Worm (Caenorhabditis elegans) whole organism, L4 larva: Measurements from ENCODE around the gene ZC116.1.

Source experiments
- F49E8.2 ChIP-seq: sonication (generic microtip); optimal IDR thresholded peaks from 2 replicates; lab custom pipeline; 2016; ENCODE audit warnings: missing compliant biosample characterization, mild to moderate bottlenecking, missing genetic modification characterization, borderline replicate concordance
- R02D3.7 ChIP-seq: fragments of 150-350 bp; sonication (generic microtip); optimal IDR thresholded peaks from 3 replicates; lab custom pipeline; 2014; ENCODE audit warnings: missing biosample characterization, missing genetic modification characterization
- T20F7.1 ChIP-seq: fragments of 200-800 bp; sonication (Bioruptor generic); optimal IDR thresholded peaks from 2 replicates; lab custom pipeline; 2018; ENCODE audit warnings: mild to moderate bottlenecking, missing genetic modification characterization, missing compliant biosample characterization
- T26A8.4 ChIP-seq: fragments of 200-800 bp; sonication (Bioruptor generic); IDR thresholded peaks from 2 replicates; pipeline ENCODE4 v1.3.6; 2022; ENCODE audit warnings: missing genetic modification characterization, missing compliant biosample characterization
- Y48G9A.11 ChIP-seq: fragments of 200-800 bp; sonication (Bioruptor generic); IDR thresholded peaks from 2 replicates; pipeline ENCODE4 v1.3.6; 2022; ENCODE audit warnings: missing genetic modification reagents, missing genetic modification characterization, missing compliant biosample characterization
- ama-1 ChIP-seq: fragments of 150-350 bp; optimal IDR thresholded peaks from 2 replicates; lab custom pipeline; 2014; ENCODE audit warnings: inconsistent platforms, mixed read lengths
- arid-1 ChIP-seq: fragments of 200-800 bp; sonication (Bioruptor generic); conservative IDR thresholded peaks from 2 replicates; pipeline ENCODE4 v1.3.6; 2022; ENCODE audit warnings: missing genetic modification reagents, missing genetic modification characterization, missing compliant biosample characterization
- ceh-20 ChIP-seq: fragments of 200-800 bp; sonication (Bioruptor generic); IDR thresholded peaks from 2 replicates; pipeline ENCODE4 v1.3.6; 2022; ENCODE audit warnings: missing genetic modification reagents, missing genetic modification characterization, missing compliant biosample characterization
- ceh-44 ChIP-seq: fragments of 200-800 bp; sonication (Bioruptor generic); IDR thresholded peaks from 2 replicates; pipeline ENCODE4 v1.3.6; 2022; ENCODE audit warnings: missing genetic modification reagents, missing genetic modification characterization, missing compliant biosample characterization
- ceh-62 ChIP-seq: sonication (generic microtip); optimal IDR thresholded peaks from 2 replicates; lab custom pipeline; 2017; ENCODE audit warnings: missing biosample characterization, missing genetic modification characterization
- ceh-82 ChIP-seq: sonication (generic microtip); optimal IDR thresholded peaks from 2 replicates; lab custom pipeline; 2017; ENCODE audit warnings: missing biosample characterization, missing genetic modification characterization
- ctbp-1 ChIP-seq: fragments of 200-800 bp; sonication (Bioruptor generic); IDR thresholded peaks from 2 replicates; pipeline ENCODE4 v1.3.6; 2022; ENCODE audit warnings: missing genetic modification reagents, missing genetic modification characterization, missing compliant biosample characterization
- daf-12 ChIP-seq: fragments of 150-350 bp; optimal IDR thresholded peaks from 2 replicates; lab custom pipeline; 2014; ENCODE audit warnings: missing biosample characterization, missing genetic modification reagents, missing genetic modification characterization
- daf-8 ChIP-seq: fragments of 200-800 bp; sonication (Bioruptor generic); IDR thresholded peaks from 2 replicates; pipeline ENCODE4 v1.3.6; 2022; ENCODE audit warnings: missing genetic modification characterization, missing compliant biosample characterization
- dmd-6 ChIP-seq: fragments of 200-800 bp; sonication (Bioruptor generic); IDR thresholded peaks from 2 replicates; pipeline ENCODE4 v1.3.6; 2022; ENCODE audit warnings: missing genetic modification reagents, missing genetic modification characterization, missing compliant biosample characterization
- dpl-1 ChIP-seq: fragments of 150-350 bp; optimal IDR thresholded peaks from 2 replicates; lab custom pipeline; 2014; ENCODE audit warnings: missing biosample characterization, missing genetic modification reagents, missing genetic modification characterization
- egl-27 ChIP-seq: sonication (generic microtip); optimal IDR thresholded peaks from 3 replicates; lab custom pipeline; 2017; ENCODE audit warnings: missing biosample characterization, missing genetic modification reagents, missing genetic modification characterization
- fos-1 ChIP-seq: fragments of 150-350 bp; optimal IDR thresholded peaks from 2 replicates; lab custom pipeline; 2014; ENCODE audit warnings: missing biosample characterization, missing genetic modification characterization
- hif-1 ChIP-seq, 2 experiments: sonication (generic microtip); optimal IDR thresholded peaks; 2 replicates each; lab custom pipeline; 2016 to 2017; ENCODE audit warnings: missing compliant biosample characterization in 2 of 2, missing genetic modification characterization in 2 of 2, missing genetic modification reagents in 2 of 2, missing genotype in 2 of 2, mild to moderate bottlenecking in 1 of 2
- hlh-11 ChIP-seq: fragments of 200-800 bp; sonication (Bioruptor generic); optimal IDR thresholded peaks from 2 replicates; lab custom pipeline; 2018; ENCODE audit warnings: mild to moderate bottlenecking, missing genetic modification characterization, missing compliant biosample characterization
- jun-1 ChIP-seq: fragments of 150-350 bp; optimal IDR thresholded peaks from 2 replicates; lab custom pipeline; 2014; ENCODE audit warnings: missing biosample characterization, missing genetic modification reagents, missing genetic modification characterization
- lim-7 ChIP-seq: fragments of 200-800 bp; sonication (Bioruptor generic); IDR thresholded peaks from 2 replicates; pipeline ENCODE4 v1.3.6; 2022; ENCODE audit warnings: missing genetic modification characterization, missing compliant biosample characterization
- lin-1 ChIP-seq: fragments of 200-800 bp; sonication (Bioruptor generic); IDR thresholded peaks from 2 replicates; pipeline ENCODE4 v1.3.6; 2022; ENCODE audit warnings: missing genetic modification reagents, missing genetic modification characterization, missing compliant biosample characterization
- lin-15B ChIP-seq: fragments of 150-350 bp; sonication (generic microtip); optimal IDR thresholded peaks from 3 replicates; lab custom pipeline; 2014; ENCODE audit warnings: missing biosample characterization, missing genetic modification characterization
- lin-38 ChIP-seq: fragments of 200-800 bp; sonication (Bioruptor generic); IDR thresholded peaks from 2 replicates; pipeline ENCODE4 v1.3.6; 2022; ENCODE audit warnings: missing genetic modification reagents, missing genetic modification characterization, missing compliant biosample characterization
- lin-39 ChIP-seq: fragments of 150-350 bp; optimal IDR thresholded peaks from 2 replicates; lab custom pipeline; 2014; ENCODE audit warnings: missing biosample characterization, missing genetic modification reagents, missing genetic modification characterization
- lir-3 ChIP-seq: sonication (generic microtip); optimal IDR thresholded peaks from 2 replicates; lab custom pipeline; 2016; ENCODE audit warnings: mild to moderate bottlenecking, missing genetic modification characterization, missing compliant biosample characterization
- madf-5 ChIP-seq, 2 experiments: fragments of 200-800 bp; sonication (Bioruptor generic); IDR thresholded peaks; 2 replicates each; pipeline ENCODE4 v1.3.6; 2022; ENCODE audit warnings: missing compliant biosample characterization in 2 of 2, missing genetic modification characterization in 2 of 2
- madf-9 ChIP-seq: fragments of 200-800 bp; sonication (Bioruptor generic); conservative IDR thresholded peaks from 2 replicates; pipeline ENCODE4 v1.3.6; 2022; ENCODE audit warnings: missing genetic modification reagents, missing genetic modification characterization, missing compliant biosample characterization
- mdl-1 ChIP-seq, 2 experiments: fragments of 150-350 bp in 1 of 2; sonication (generic microtip) in 1 of 2; optimal IDR thresholded peaks; 2 replicates each; lab custom pipeline; 2014 to 2017; ENCODE audit warnings: missing biosample characterization in 2 of 2, missing genetic modification characterization in 2 of 2
- mep-1 ChIP-seq: fragments of 150-350 bp; sonication (generic microtip); optimal IDR thresholded peaks from 3 replicates; lab custom pipeline; 2014; ENCODE audit warnings: missing biosample characterization, missing genetic modification characterization
- mes-2 ChIP-seq: sonication (generic microtip); optimal IDR thresholded peaks from 2 replicates; lab custom pipeline; 2016; ENCODE audit warnings: missing genotype, mild to moderate bottlenecking, missing genetic modification characterization, missing compliant biosample characterization; ENCODE audit not compliant: poor library complexity, severe bottlenecking
- mxl-3 ChIP-seq: fragments of 200-800 bp; sonication (Bioruptor generic); optimal IDR thresholded peaks from 2 replicates; lab custom pipeline; 2018; ENCODE audit warnings: mild to moderate bottlenecking, missing genetic modification characterization, missing compliant biosample characterization
- nhr-28 ChIP-seq: fragments of 150-350 bp; optimal IDR thresholded peaks from 2 replicates; lab custom pipeline; 2014; ENCODE audit warnings: missing biosample characterization, missing genetic modification characterization
- nhr-48 ChIP-seq: sonication (generic microtip); optimal IDR thresholded peaks from 2 replicates; lab custom pipeline; 2016; ENCODE audit warnings: mild to moderate bottlenecking, missing genetic modification characterization, missing compliant biosample characterization
- pqm-1 ChIP-seq: sonication (generic microtip); optimal IDR thresholded peaks from 2 replicates; lab custom pipeline; 2017; ENCODE audit warnings: missing biosample characterization, missing genetic modification characterization
- snpc-4 ChIP-seq: fragments of 150-350 bp; optimal IDR thresholded peaks from 2 replicates; lab custom pipeline; 2014; ENCODE audit warnings: missing biosample characterization, missing genetic modification characterization
- unc-39 ChIP-seq: sonication (generic microtip); optimal IDR thresholded peaks from 2 replicates; lab custom pipeline; 2017; ENCODE audit warnings: missing biosample characterization, missing genetic modification characterization
- vab-7 ChIP-seq: fragments of 200-800 bp; sonication (Bioruptor generic); IDR thresholded peaks from 2 replicates; pipeline ENCODE4 v1.3.6; 2022; ENCODE audit warnings: missing genetic modification reagents, missing genetic modification characterization, missing compliant biosample characterization
- zag-1 ChIP-seq: fragments of 150-350 bp; optimal IDR thresholded peaks from 2 replicates; lab custom pipeline; 2014; ENCODE audit warnings: missing biosample characterization, missing genetic modification characterization
- zfp-2 ChIP-seq: sonication (generic microtip); optimal IDR thresholded peaks from 2 replicates; lab custom pipeline; 2016; ENCODE audit warnings: mild to moderate bottlenecking, missing genetic modification characterization, missing compliant biosample characterization
- zip-11 ChIP-seq: fragments of 200-800 bp; sonication (Bioruptor generic); IDR thresholded peaks from 2 replicates; pipeline ENCODE4 v1.3.6; 2022; ENCODE audit warnings: missing genetic modification characterization, missing compliant biosample characterization
- ztf-7 ChIP-seq: fragments of 150-350 bp; optimal IDR thresholded peaks from 2 replicates; lab custom pipeline; 2014; ENCODE audit warnings: missing biosample characterization, missing genetic modification characterization

Gene ZC116.1

ce11 chrV:12586793-12587192 lies 22.8 kb upstream of the ZC116.1 start:
- no peak for TF ChIP-seq nhr-48 (tag; lab: Kevin White, UChicago)
- TF ChIP-seq, all 104 proteins: peak for 0

ce11 chrV:12588030-12588429 lies 21.6 kb upstream of the ZC116.1 start, which contains the start of gene C14C10.1:
C14C10.1 (plus strand) TSS chrV:12588330.
- TF ChIP-seq madf-5 (GFP tag; IDR thresholded peaks at IDR 0.05; lab: Robert Waterston, UW) (no peak), vab-7 (GFP tag; lab: Robert Waterston, UW) (no peak), zag-1 (tag; lab: Kevin White, UChicago) (no peak)

- TF ChIP-seq unc-39 (tag; lab: Kevin White, UChicago) (no peak), dmd-6 (GFP tag; lab: Robert Waterston, UW) (no peak), hif-1 (tag; optimal IDR thresholded peaks at IDR 0.05; lab: Kevin White, UChicago) (no peak), fos-1 (tag; lab: Kevin White, UChicago) (no peak), egl-27 (tag; lab: Kevin White, UChicago) (no peak), lin-39 (tag; lab: Kevin White, UChicago) (no peak), mep-1 (tag; lab: Kevin White, UChicago) (no peak), ctbp-1 (GFP tag; lab: Robert Waterston, UW) (no peak), madf-9 (GFP tag; lab: Robert Waterston, UW) (no peak), Y48G9A.11 (GFP tag; lab: Robert Waterston, UW) (no peak), ceh-82 (tag; lab: Kevin White, UChicago) (no peak), ceh-44 (GFP tag; lab: Robert Waterston, UW) (no peak), lin-15B (tag; lab: Kevin White, UChicago) (no peak), daf-8 (no peak), lim-7 (GFP tag; lab: Robert Waterston, UW) (no peak), lir-3 (no peak), jun-1 (tag; lab: Kevin White, UChicago) (no peak)
Measured at ce11 chrV:12590601-12591000, 19.0 kb upstream of the ZC116.1 start, which contains the start of gene ttr-43. ttr-43 (minus strand) TSS chrV:12590701.

DNA sequence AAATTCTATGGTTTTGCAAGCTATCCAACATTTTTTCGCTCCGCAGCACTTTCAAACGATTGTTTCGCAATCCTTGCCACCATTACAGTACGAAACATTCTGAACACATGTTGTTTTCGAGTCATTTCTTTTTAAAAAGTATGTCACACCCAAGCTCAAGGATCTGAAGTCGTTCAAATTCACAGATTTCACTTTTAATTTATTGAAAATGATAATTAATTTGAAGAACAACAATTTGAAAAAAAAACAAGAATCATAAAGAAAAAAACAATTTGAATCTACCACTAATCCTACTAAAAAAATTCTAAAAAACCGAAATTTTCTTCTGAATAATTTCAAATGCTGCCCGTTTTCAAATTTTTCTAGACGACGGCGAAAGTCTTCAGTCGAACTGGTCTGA lies 17.2 kb upstream of the ZC116.1 start, which contains the start of gene C14C10.2:
C14C10.2 (minus strand) TSS at position 101 of the 400 bp plus-strand sequence.
- no peak for TF ChIP-seq egl-27 (tag; lab: Kevin White, UChicago)
- no peak for TF ChIP-seq zfp-2
- TF ChIP-seq dpl-1 (GFP tag; lab: Kevin White, UChicago) = no peak
- TF ChIP-seq ama-1 (lab: Kevin White, UChicago) = no peak
- TF ChIP-seq snpc-4 (tag; lab: Kevin White, UChicago) = no peak
- TF ChIP-seq ztf-7 (tag; lab: Kevin White, UChicago) = no peak
- TF ChIP-seq fos-1 (tag; lab: Kevin White, UChicago) = no peak
- TF ChIP-seq madf-9 (GFP tag; lab: Robert Waterston, UW) = no peak
- no peak for TF ChIP-seq mdl-1 (tag; optimal IDR thresholded peaks at IDR 0.05; lab: Kevin White, UChicago)
- TF ChIP-seq lin-38 = no peak
- TF ChIP-seq vab-7 (GFP tag; lab: Robert Waterston, UW) = no peak
- no peak for TF ChIP-seq T26A8.4 (GFP tag; lab: Robert Waterston, UW)
- TF ChIP-seq F49E8.2 = no peak
- TF ChIP-seq lim-7 (GFP tag; lab: Robert Waterston, UW) = no peak
- TF ChIP-seq dmd-6 (GFP tag; lab: Robert Waterston, UW) = no peak
- no peak for TF ChIP-seq ceh-82 (tag; lab: Kevin White, UChicago)
- no peak for TF ChIP-seq lin-1 (GFP tag; lab: Robert Waterston, UW)

DNA sequence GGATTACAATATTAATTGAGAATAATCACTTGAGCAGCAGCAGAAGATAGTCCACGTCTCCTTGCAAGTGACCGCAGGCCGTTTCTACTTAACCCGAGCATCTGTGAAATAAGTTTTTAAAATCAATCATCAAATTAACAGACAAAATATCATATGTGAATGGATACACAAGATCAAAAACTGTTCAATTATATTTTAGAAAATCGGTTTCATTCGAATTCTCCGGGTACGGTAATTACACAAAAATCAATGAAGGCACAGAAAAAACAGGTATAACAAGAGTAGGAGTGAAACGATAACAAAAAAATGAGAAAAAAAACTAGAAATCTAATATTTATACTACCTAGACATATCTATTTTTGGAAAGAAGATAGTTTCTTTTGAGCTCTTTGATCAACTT lies 13.4 kb upstream of the ZC116.1 start, which contains the start of gene mma-1:
mma-1 (minus strand) TSS at position 101 of the 400 bp plus-strand sequence.
- TF ChIP-seq pqm-1 (tag; lab: Kevin White, UChicago) = no peak
- no peak for TF ChIP-seq mes-2
- no peak for TF ChIP-seq daf-12
- no peak for TF ChIP-seq ceh-20 (GFP tag; lab: Robert Waterston, UW)
- TF ChIP-seq lin-39 (tag; lab: Kevin White, UChicago) = no peak
- TF ChIP-seq zip-11 (GFP tag; lab: Robert Waterston, UW) = no peak
- TF ChIP-seq ceh-62 (tag; lab: Kevin White, UChicago) = no peak
- TF ChIP-seq arid-1 (GFP tag; lab: Robert Waterston, UW) = no peak
- TF ChIP-seq T20F7.1 (GFP tag; lab: Kevin White, UChicago) = no peak
- no peak for TF ChIP-seq hlh-11 (tag; lab: Kevin White, UChicago)
- TF ChIP-seq dpl-1 (GFP tag; lab: Kevin White, UChicago) = no peak
- TF ChIP-seq mxl-3 (GFP tag; lab: Kevin White, UChicago) = no peak
- no peak for TF ChIP-seq R02D3.7
- no peak for TF ChIP-seq nhr-28 (tag; lab: Kevin White, UChicago)
